Fruit fly (Drosophila melanogaster): ENCODE data around the gene nac.
A peak's percentile ranks its signal among the peaks of the same experiment; 100 is the strongest.

nac gene

dm6 chr3R:8340675-8341275 is 37.0 kb upstream of the nac start, which contains the start of the genes COX7A and Arl2 (continued):
- TF ChIP-seq CG13287 (GFP tag; IDR thresholded peaks at IDR 0.05; ENCODE audit: partially characterized antibody) (peak; percentile 96), ttk (GFP tag; IDR thresholded peaks at IDR 0.05) (no peak), Dbx (GFP tag; IDR thresholded peaks at IDR 0.05) (no peak), ara (GFP tag; IDR thresholded peaks at IDR 0.05) (no peak), CG34224 (GFP tag; IDR thresholded peaks at IDR 0.05; ENCODE audit: partially characterized antibody) (peak; percentile 97), Vsx1 (GFP tag; optimal IDR thresholded peaks at IDR 0.05) (no peak), zen2 (GFP tag; IDR thresholded peaks at IDR 0.05; ENCODE audit: partially characterized antibody) (peak; percentile 95), ems (GFP tag; optimal IDR thresholded peaks at IDR 0.05) (no peak), Fer3 (tag; optimal IDR thresholded peaks at IDR 0.05) (no peak), insv (GFP tag; optimal IDR thresholded peaks at IDR 0.05) (peak in 1 of 2 experiments; percentile 1), CG8924 (tag; optimal IDR thresholded peaks at IDR 0.05) (peak; percentile 77), CG13123 (GFP tag; optimal IDR thresholded peaks at IDR 0.05) (no peak), Kr (GFP tag; optimal IDR thresholded peaks at IDR 0.05) (no peak), MESR4 (GFP tag; optimal IDR thresholded peaks at IDR 0.05) (peak; percentile 98), stc (GFP tag; IDR thresholded peaks at IDR 0.05) (no peak), CG17829 (tag; optimal IDR thresholded peaks at IDR 0.05) (peak; percentile 22), Doc3 (GFP tag; IDR thresholded peaks at IDR 0.05; ENCODE audit: partially characterized antibody) (peak; percentile 87), CG14710 (tag; optimal IDR thresholded peaks at IDR 0.05) (peak; percentile 44), sna (GFP tag; IDR thresholded peaks at IDR 0.05; ENCODE audit: partially characterized antibody) (peak; percentile 94), Myb (GFP tag; optimal IDR thresholded peaks at IDR 0.05) (peak; percentile 1), dimm (GFP tag; IDR thresholded peaks at IDR 0.05) (no peak), Dll (GFP tag; IDR thresholded peaks at IDR 0.05; ENCODE audit: partially characterized antibody) (peak; percentile 94), tna (GFP tag; IDR thresholded peaks at IDR 0.05; ENCODE audit: partially characterized antibody) (peak; percentile 91), CG17385 (GFP tag; optimal IDR thresholded peaks at IDR 0.05) (peak; percentile 37), luna (GFP tag; optimal IDR thresholded peaks at IDR 0.05) (no peak), CG17568 (GFP tag; optimal IDR thresholded peaks at IDR 0.05) (no peak), knrl (GFP tag; IDR thresholded peaks at IDR 0.05; ENCODE audit: partially characterized antibody) (peak; percentile 92), nmo (GFP tag; optimal IDR thresholded peaks at IDR 0.05) (peak; percentile 27), CG34422 (GFP tag; IDR thresholded peaks at IDR 0.05) (no peak), TFAM (GFP tag; optimal IDR thresholded peaks at IDR 0.05) (no peak), nerfin-2 (GFP tag; IDR thresholded peaks at IDR 0.05; ENCODE audit: partially characterized antibody) (peak; percentile 89), CG15514 (GFP tag; optimal IDR thresholded peaks at IDR 0.05) (peak; percentile 47), CG18262 (tag; optimal IDR thresholded peaks at IDR 0.05) (no peak), Bgb (GFP tag; IDR thresholded peaks at IDR 0.05; ENCODE audit: partially characterized antibody) (peak; percentile 96), Poxn (GFP tag; IDR thresholded peaks at IDR 0.05) (no peak), CG15479 (GFP tag; optimal IDR thresholded peaks at IDR 0.05) (no peak), phol (tag; optimal IDR thresholded peaks at IDR 0.05) (peak; percentile 27), CG4707 (GFP tag; optimal IDR thresholded peaks at IDR 0.05) (no peak), seq (GFP tag; IDR thresholded peaks at IDR 0.05) (no peak), CG6791 (GFP tag; IDR thresholded peaks at IDR 0.05; ENCODE audit: partially characterized antibody) (peak; percentile 94), bigmax (GFP tag; optimal IDR thresholded peaks at IDR 0.05) (peak; percentile 26), CG17802 (tag; optimal IDR thresholded peaks at IDR 0.05) (no peak), MBD-R2 (GFP tag; IDR thresholded peaks at IDR 0.05) (peak; percentile 90), CG3995 (GFP tag; optimal IDR thresholded peaks at IDR 0.05) (peak; percentile 18), E2f1 (GFP tag; IDR thresholded peaks at IDR 0.05) (0 out of 2 replicates have a peak, but pooled peaks have one; percentile 17), Max (GFP tag; optimal IDR thresholded peaks at IDR 0.05) (no peak), CG10267 (tag; optimal IDR thresholded peaks at IDR 0.05) (peak; percentile 22), inv (GFP tag; IDR thresholded peaks at IDR 0.05; ENCODE audit: partially characterized antibody) (peak; percentile 90)

Data from whole organism, embryonic.